Worm (Caenorhabditis elegans) whole organism, late embryonic: Measurements from ENCODE around the gene F57C12.2.

Source experiments
- ceh-45 ChIP-seq: fragments of 200-800 bp; sonication (Bioruptor generic); IDR thresholded peaks from 2 replicates; pipeline ENCODE4 v1.3.6; 2022; ENCODE audit warnings: missing genetic modification reagents, missing genetic modification characterization, missing compliant biosample characterization
- che-1 ChIP-seq: sonication (generic microtip); optimal IDR thresholded peaks from 2 replicates; lab custom pipeline; 2016; ENCODE audit warnings: mild to moderate bottlenecking, missing genetic modification characterization, missing compliant biosample characterization
- dve-1 ChIP-seq: sonication (generic microtip); optimal IDR thresholded peaks from 2 replicates; lab custom pipeline; 2017; ENCODE audit warnings: antibody characterized with exemption, mild to moderate bottlenecking, missing genetic modification characterization, missing compliant biosample characterization
- hlh-30 ChIP-seq: sonication (generic microtip); optimal IDR thresholded peaks from 2 replicates; lab custom pipeline; 2017; ENCODE audit warnings: antibody characterized with exemption, missing genetic modification characterization, missing compliant biosample characterization; ENCODE audit not compliant: insufficient read depth
- tbx-7 ChIP-seq: sonication (generic microtip); optimal IDR thresholded peaks from 2 replicates; lab custom pipeline; 2016; ENCODE audit warnings: missing genotype, missing genetic modification characterization, missing compliant biosample characterization
- unc-86 ChIP-seq: sonication (generic microtip); optimal IDR thresholded peaks from 2 replicates; lab custom pipeline; 2016; ENCODE audit warnings: missing genetic modification characterization, missing compliant biosample characterization

DNA sequence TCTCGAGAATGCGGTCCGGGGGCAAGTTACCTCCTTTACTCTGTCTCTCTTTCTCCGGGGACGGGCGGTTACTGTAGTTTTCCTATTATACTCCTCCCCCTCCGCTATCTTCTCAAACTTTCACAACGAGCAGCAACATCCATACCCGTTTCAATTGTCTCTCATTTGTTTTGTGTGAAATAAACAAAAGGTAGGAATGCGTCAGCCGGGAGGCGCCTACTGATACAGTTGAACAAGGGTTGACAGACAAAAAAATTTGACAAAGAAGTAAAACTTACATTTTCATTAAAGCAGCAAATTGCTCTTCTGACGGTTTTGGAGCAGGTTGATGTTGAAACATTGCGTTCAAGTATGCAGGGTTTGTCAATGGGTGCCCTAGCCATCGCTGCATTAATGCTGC is 46.2 kb downstream of the F57C12.2 start:
- TF ChIP-seq hlh-30 (tag; lab: Kevin White, UChicago) (no peak), tbx-7 (no peak), dve-1 (tag; lab: Kevin White, UChicago) (no peak), unc-86 (tag; lab: Kevin White, UChicago) (no peak), ceh-45 (GFP tag; lab: Robert Waterston, UW) (no peak), che-1 (tag; lab: Kevin White, UChicago) (no peak)
